Worm (Caenorhabditis elegans) whole organism, L3 larva: ENCODE results near the gene T26H8.4.

Experiments used
- elt-3 ChIP-seq, 3 experiments: fragments of 150-350 bp in 1 of 3; sonication (generic microtip) in 2 of 3; optimal IDR thresholded peaks; 2 replicates in 2 of 3; 4 replicates in 1 of 3; lab custom pipeline; 2014 to 2017; ENCODE audit warnings: missing biosample characterization in 3 of 3, missing genetic modification characterization in 3 of 3
- jun-1 ChIP-seq: fragments of 150-350 bp; optimal IDR thresholded peaks from 2 replicates; lab custom pipeline; 2014; ENCODE audit warnings: missing biosample characterization, missing genetic modification reagents, missing genetic modification characterization
- nfya-1 ChIP-seq: sonication (generic microtip); optimal IDR thresholded peaks from 2 replicates; lab custom pipeline; 2017; ENCODE audit warnings: missing genetic modification characterization, mild to moderate bottlenecking, missing compliant biosample characterization, antibody characterized with exemption, moderate library complexity; ENCODE audit not compliant: insufficient read depth
- nhr-25 ChIP-seq: sonication (generic microtip); optimal IDR thresholded peaks from 2 replicates; lab custom pipeline; 2017; ENCODE audit warnings: missing biosample characterization, missing genetic modification characterization
- pqm-1 ChIP-seq: fragments of 150-350 bp; optimal IDR thresholded peaks from 2 replicates; lab custom pipeline; 2017; ENCODE audit warnings: missing biosample characterization, missing genetic modification characterization, inconsistent platforms
- snpc-4 ChIP-seq: fragments of 150-350 bp; optimal IDR thresholded peaks from 2 replicates; lab custom pipeline; 2014; ENCODE audit warnings: missing biosample characterization, missing genetic modification characterization
- tbx-2 ChIP-seq: sonication (generic microtip); optimal IDR thresholded peaks from 2 replicates; lab custom pipeline; 2016; ENCODE audit warnings: mild to moderate bottlenecking, missing genetic modification characterization, missing compliant biosample characterization
- unc-62 ChIP-seq: fragments of 150-350 bp; sonication (generic microtip); optimal IDR thresholded peaks from 4 replicates; lab custom pipeline; 2014; ENCODE audit warnings: missing biosample characterization, missing genetic modification reagents, missing genetic modification characterization
- ztf-11 ChIP-seq: fragments of 150-350 bp; optimal IDR thresholded peaks from 2 replicates; lab custom pipeline; 2014; ENCODE audit warnings: missing biosample characterization, missing genetic modification characterization

- no peak for TF ChIP-seq unc-62 (GFP tag; lab: Kevin White, UChicago)
- no peak for TF ChIP-seq elt-3 (tag; optimal IDR thresholded peaks at IDR 0.05; lab: Kevin White, UChicago)
- TF ChIP-seq snpc-4 (tag; lab: Kevin White, UChicago) = no peak
- TF ChIP-seq tbx-2 (tag; lab: Kevin White, UChicago) = no peak
- no peak for TF ChIP-seq ztf-11
- TF ChIP-seq nfya-1 = no peak
- TF ChIP-seq jun-1 (tag; lab: Kevin White, UChicago) = no peak
- TF ChIP-seq nhr-25 (tag; lab: Kevin White, UChicago) = no peak
- no peak for TF ChIP-seq pqm-1 (tag; lab: Kevin White, UChicago)
Observed at ce11 chrV:15274757-15275156, 31.9 kb downstream of the T26H8.4 start, which contains the start of gene srw-16.
